Fruit fly (Drosophila melanogaster): ENCODE results near the gene CG7886.
A peak's percentile ranks its signal among the peaks of the same experiment; 100 is the strongest.

CG7886 gene

dm6 chr3R:14590753-14591535 is 51.4 kb downstream of the CG7886 start (continued):
- TF ChIP-seq tin (GFP tag; optimal IDR thresholded peaks at IDR 0.05) (peak; percentile 84), CG10565 (GFP tag; optimal IDR thresholded peaks at IDR 0.05) (no peak), CG14860 (GFP tag; IDR thresholded peaks at IDR 0.05; ENCODE audit: partially characterized antibody) (no peak), MTF-1 (GFP tag; optimal IDR thresholded peaks at IDR 0.05; ENCODE audit: borderline replicate concordance) (peak; percentile 37), CG14050 (GFP tag; IDR thresholded peaks at IDR 0.05) (no peak), Dad (GFP tag; optimal IDR thresholded peaks at IDR 0.05) (no peak), psq (GFP tag; optimal IDR thresholded peaks at IDR 0.05) (peak; percentile 76), sna (GFP tag; IDR thresholded peaks at IDR 0.05; ENCODE audit: partially characterized antibody) (no peak), ems (GFP tag; optimal IDR thresholded peaks at IDR 0.05) (no peak), CG7745 (tag; optimal IDR thresholded peaks at IDR 0.05) (peak; percentile 75), nau (GFP tag; optimal IDR thresholded peaks at IDR 0.05) (peak; percentile 61), CG11093 (GFP tag; IDR thresholded peaks at IDR 0.05) (peak; percentile 67; the same call in 2 of the 3 replicates), trem (tag; optimal IDR thresholded peaks at IDR 0.05) (peak; percentile 94), vfl (GFP tag; optimal IDR thresholded peaks at IDR 0.05) (no peak), Antp (GFP tag; optimal IDR thresholded peaks at IDR 0.05) (no peak), Dfd (GFP tag; optimal IDR thresholded peaks at IDR 0.05) (no peak), trh (GFP tag; optimal IDR thresholded peaks at IDR 0.05) (peak; percentile 64), tio (GFP tag; optimal IDR thresholded peaks at IDR 0.05) (peak; percentile 90), fd64A (GFP tag; optimal IDR thresholded peaks at IDR 0.05) (no peak), seq (GFP tag; IDR thresholded peaks at IDR 0.05) (peak; percentile 47; the same call in 1 of the 2 replicates), CG3847 (GFP tag; IDR thresholded peaks at IDR 0.05) (peak; percentile 47), CG8089 (GFP tag; optimal IDR thresholded peaks at IDR 0.05) (no peak), Rx (GFP tag; IDR thresholded peaks at IDR 0.05) (no peak), TFAM (GFP tag; optimal IDR thresholded peaks at IDR 0.05) (peak; percentile 59), CG13296 (GFP tag; optimal IDR thresholded peaks at IDR 0.05) (peak; percentile 16), NC2β (GFP tag; optimal IDR thresholded peaks at IDR 0.05) (peak; percentile 1), CG7357 (GFP tag; IDR thresholded peaks at IDR 0.05) (peak; percentile 67; the same call in 1 of the 3 replicates), Doc3 (GFP tag; IDR thresholded peaks at IDR 0.05; ENCODE audit: partially characterized antibody) (no peak), pan (optimal IDR thresholded peaks at IDR 0.05) (no peak), pan (GFP tag; optimal IDR thresholded peaks at IDR 0.05 in 1 of 2, IDR thresholded peaks at IDR 0.05 in 1 of 2) (peak in 1 of 2 experiments; percentile 66), CG2199 (GFP tag; IDR thresholded peaks at IDR 0.05) (no peak), gro (GFP tag; optimal IDR thresholded peaks at IDR 0.05) (no peak), Fer2 (tag; optimal IDR thresholded peaks at IDR 0.05) (no peak), BEAF-32 (GFP tag; optimal IDR thresholded peaks at IDR 0.05) (no peak), otp (GFP tag; IDR thresholded peaks at IDR 0.05) (peak; percentile 77; the same call in 2 of the 3 replicates), CG16779 (GFP tag; IDR thresholded peaks at IDR 0.05) (no peak), p53 (GFP tag; optimal IDR thresholded peaks at IDR 0.05) (no peak), CG6654 (GFP tag; optimal IDR thresholded peaks at IDR 0.05) (peak; percentile 62), Mes4 (GFP tag; optimal IDR thresholded peaks at IDR 0.05) (no peak), wek (GFP tag; optimal IDR thresholded peaks at IDR 0.05) (no peak), CG4617 (GFP tag; optimal IDR thresholded peaks at IDR 0.05; ENCODE audit: borderline replicate concordance) (peak; percentile 47), CG15011 (GFP tag; optimal IDR thresholded peaks at IDR 0.05) (peak; percentile 48), aop (GFP tag; IDR thresholded peaks at IDR 0.05) (no peak), CG12071 (GFP tag; optimal IDR thresholded peaks at IDR 0.05) (peak; percentile 20), CG10431 (GFP tag; optimal IDR thresholded peaks at IDR 0.05) (peak; percentile 69), bcd (GFP tag; optimal IDR thresholded peaks at IDR 0.05) (peak; percentile 86), CG11696 (GFP tag; IDR thresholded peaks at IDR 0.05) (no peak; the same call in 1 of the 2 replicates), Dp (GFP tag; optimal IDR thresholded peaks at IDR 0.05) (no peak), Oaz (GFP tag; IDR thresholded peaks at IDR 0.05) (no peak), CG7271 (tag; optimal IDR thresholded peaks at IDR 0.05) (peak; percentile 90)

Measured in whole organism, embryonic.